Fruit fly (Drosophila melanogaster) whole organism, embryonic: ENCODE results near the gene Vha36-3.

Source experiments
- C15 ChIP-seq: fragments of 200-800 bp; sonication (Bioruptor generic); IDR thresholded peaks from 3 replicates; pipeline ENCODE4 v1.3.6; 2022; ENCODE audit warnings: missing biosample characterization, missing genetic modification characterization
- CG10543 ChIP-seq: fragments of 200-800 bp; sonication (Bioruptor generic); optimal IDR thresholded peaks from 3 replicates; lab custom pipeline; 2017; ENCODE audit warnings: missing biosample characterization, mild to moderate bottlenecking, missing genetic modification characterization, moderate library complexity
- CG10654 ChIP-seq: fragments of 200-800 bp; sonication (Bioruptor generic); optimal IDR thresholded peaks from 2 replicates; lab custom pipeline; 2016; ENCODE audit warnings: missing biosample characterization, missing genetic modification characterization
- CG12391 ChIP-seq: fragments of 200-800 bp; sonication (Bioruptor generic); optimal IDR thresholded peaks from 3 replicates; lab custom pipeline; 2018; ENCODE audit warnings: missing biosample characterization, mild to moderate bottlenecking, missing genetic modification characterization, moderate library complexity
- CG12659 ChIP-seq: fragments of 200-800 bp; sonication (Bioruptor generic); optimal IDR thresholded peaks from 3 replicates; lab custom pipeline; 2017; ENCODE audit warnings: mild to moderate bottlenecking, missing biosample characterization, missing genetic modification reagents, missing genetic modification characterization
- CG16815 ChIP-seq: fragments of 200-800 bp; sonication (Bioruptor generic); optimal IDR thresholded peaks from 3 replicates; lab custom pipeline; 2017; ENCODE audit warnings: missing biosample characterization, mild to moderate bottlenecking, missing genetic modification characterization
- CG17186 ChIP-seq: fragments of 200-800 bp; sonication (Bioruptor generic); optimal IDR thresholded peaks from 3 replicates; lab custom pipeline; 2017; ENCODE audit warnings: missing biosample characterization, missing genetic modification reagents, missing genetic modification characterization
- CG1792 ChIP-seq: fragments of 200-800 bp; sonication (Bioruptor generic); optimal IDR thresholded peaks from 2 replicates; lab custom pipeline; 2016; ENCODE audit warnings: missing biosample characterization, missing genetic modification characterization
- CG1832 ChIP-seq: fragments of 200-800 bp; sonication (Bioruptor generic); optimal IDR thresholded peaks from 2 replicates; lab custom pipeline; 2017; ENCODE audit warnings: missing biosample characterization, mild to moderate bottlenecking, missing genetic modification characterization, inconsistent platforms
- CG18476 ChIP-seq: fragments of 200-800 bp; sonication (Bioruptor generic); optimal IDR thresholded peaks from 2 replicates; lab custom pipeline; 2016; ENCODE audit warnings: missing biosample characterization, mild to moderate bottlenecking, missing genetic modification characterization
- CG34224 ChIP-seq: fragments of 200-800 bp; sonication (Bioruptor generic); IDR thresholded peaks from 3 replicates; pipeline ENCODE4 v1.3.6; 2022; ENCODE audit warnings: missing biosample characterization, missing genetic modification characterization; ENCODE audit not compliant: partially characterized antibody
- CG42726 ChIP-seq: fragments of 200-800 bp; sonication (Bioruptor generic); IDR thresholded peaks from 2 replicates; pipeline ENCODE4 v1.3.6; 2022; ENCODE audit warnings: missing biosample characterization, missing genetic modification characterization; ENCODE audit not compliant: partially characterized antibody
- CG6254 ChIP-seq: fragments of 200-800 bp; sonication (Bioruptor generic); optimal IDR thresholded peaks from 3 replicates; lab custom pipeline; 2017; ENCODE audit warnings: mild to moderate bottlenecking, missing biosample characterization, missing genetic modification reagents, missing genetic modification characterization
- CG6854 ChIP-seq: fragments of 200-800 bp; sonication (Bioruptor generic); optimal IDR thresholded peaks from 3 replicates; lab custom pipeline; 2017; ENCODE audit warnings: missing biosample characterization, mild to moderate bottlenecking, missing genetic modification characterization
- CG8281 ChIP-seq: fragments of 200-800 bp; sonication (Bioruptor generic); optimal IDR thresholded peaks from 2 replicates; lab custom pipeline; 2018; ENCODE audit warnings: missing biosample characterization, mild to moderate bottlenecking, missing genetic modification characterization, moderate library complexity
- CG8290 ChIP-seq, 3 experiments: fragments of 200-800 bp; sonication (Bioruptor generic); optimal IDR thresholded peaks; 2 replicates each; lab custom pipeline; 2016 to 2019; ENCODE audit warnings: missing biosample characterization in 3 of 3, missing genetic modification characterization in 3 of 3, mild to moderate bottlenecking in 2 of 3, moderate library complexity in 1 of 3
- CG8765 ChIP-seq: fragments of 200-800 bp; sonication (Bioruptor generic); IDR thresholded peaks from 2 replicates; pipeline ENCODE4 v1.3.6; 2022; ENCODE audit warnings: missing biosample characterization, missing genetic modification characterization
- CoRest ChIP-seq: fragments of 200-800 bp; sonication (Bioruptor generic); optimal IDR thresholded peaks from 3 replicates; lab custom pipeline; 2018; ENCODE audit warnings: missing biosample characterization, mild to moderate bottlenecking, missing genetic modification characterization, moderate library complexity
- Deaf1 ChIP-seq: fragments of 200-800 bp; optimal IDR thresholded peaks from 3 replicates; lab custom pipeline; 2019; ENCODE audit warnings: missing biosample characterization, mild to moderate bottlenecking, missing genetic modification characterization, moderate library complexity
- Doc2 ChIP-seq: fragments of 200-800 bp; sonication (Bioruptor generic); IDR thresholded peaks from 2 replicates; pipeline ENCODE4 v1.3.6; 2022; ENCODE audit warnings: missing biosample characterization, missing genetic modification characterization
- Ets65A ChIP-seq: fragments of 200-800 bp; sonication (Bioruptor generic); peaks from one replicate; lab custom pipeline; 2016; ENCODE audit warnings: missing biosample characterization, missing genetic modification characterization
- Fer2 ChIP-seq: fragments of 200-800 bp; sonication (Bioruptor generic); optimal IDR thresholded peaks from 2 replicates; lab custom pipeline; 2018; ENCODE audit warnings: missing biosample characterization, mild to moderate bottlenecking, missing genetic modification characterization, moderate library complexity
- H15 ChIP-seq: fragments of 200-800 bp; sonication (Bioruptor generic); IDR thresholded peaks from 3 replicates; pipeline ENCODE4 v1.3.6; 2022; ENCODE audit warnings: missing biosample characterization, missing genetic modification characterization
- HLH54F ChIP-seq: fragments of 200-800 bp; sonication (Bioruptor generic); optimal IDR thresholded peaks from 3 replicates; lab custom pipeline; 2016; ENCODE audit warnings: missing biosample characterization, missing genetic modification characterization
- Max ChIP-seq: fragments of 200-800 bp; sonication (Bioruptor generic); optimal IDR thresholded peaks from 2 replicates; lab custom pipeline; 2016; ENCODE audit warnings: missing biosample characterization, mild to moderate bottlenecking, missing genetic modification characterization
- Meics ChIP-seq: fragments of 200-800 bp; sonication (Bioruptor generic); optimal IDR thresholded peaks from 2 replicates; lab custom pipeline; 2017; ENCODE audit warnings: missing biosample characterization, mild to moderate bottlenecking, missing genetic modification characterization
- NK7.1 ChIP-seq: fragments of 200-800 bp; sonication (Bioruptor generic); optimal IDR thresholded peaks from 3 replicates; lab custom pipeline; 2016; ENCODE audit warnings: missing biosample characterization, missing genetic modification characterization
- Xbp1 ChIP-seq: fragments of 200-800 bp; sonication (Bioruptor generic); optimal IDR thresholded peaks from 3 replicates; lab custom pipeline; 2016; ENCODE audit warnings: missing biosample characterization, mild to moderate bottlenecking, missing genetic modification characterization
- ara ChIP-seq: fragments of 200-800 bp; sonication (Bioruptor generic); IDR thresholded peaks from 2 replicates; pipeline ENCODE4 v1.3.6; 2022; ENCODE audit warnings: missing biosample characterization, missing genetic modification characterization
- chinmo ChIP-seq: fragments of 200-800 bp; sonication (Bioruptor generic); IDR thresholded peaks from 4 replicates; pipeline ENCODE4 v1.3.6; 2022; ENCODE audit warnings: missing biosample characterization, missing genetic modification characterization; ENCODE audit not compliant: partially characterized antibody
- chm ChIP-seq: fragments of 200-800 bp; sonication (Bioruptor generic); IDR thresholded peaks from 2 replicates; pipeline ENCODE4 v1.3.6; 2022; ENCODE audit warnings: missing biosample characterization, missing genetic modification characterization
- gce ChIP-seq: fragments of 200-800 bp; sonication (Bioruptor generic); IDR thresholded peaks from 3 replicates; pipeline ENCODE4 v1.3.6; 2022; ENCODE audit warnings: missing biosample characterization, missing genetic modification characterization
- gt ChIP-seq: fragments of 200-800 bp; sonication (Bioruptor generic); IDR thresholded peaks from 2 replicates; pipeline ENCODE4 v1.3.6; 2022; ENCODE audit warnings: missing biosample characterization, missing genetic modification characterization
- hkb ChIP-seq, 2 experiments: fragments of 200-800 bp in 1 of 2; fragments of >200 bp in 1 of 2; sonication (Bioruptor generic) in 1 of 2; IDR thresholded peaks in 1 of 2; optimal IDR thresholded peaks in 1 of 2; 2 replicates each; pipeline versions ENCODE4 v1.3.6 to Lab custom; 2017 to 2022; ENCODE audit warnings: missing biosample characterization in 1 of 2, missing genetic modification characterization in 1 of 2
- ind ChIP-seq: fragments of 200-800 bp; sonication (Bioruptor generic); optimal IDR thresholded peaks from 3 replicates; lab custom pipeline; 2016; ENCODE audit warnings: missing biosample characterization, missing genetic modification characterization
- lilli ChIP-seq: fragments of 200-800 bp; sonication (Bioruptor generic); optimal IDR thresholded peaks from 3 replicates; lab custom pipeline; 2016; ENCODE audit warnings: missing biosample characterization, missing genetic modification characterization
- lov ChIP-seq, 2 experiments: fragments of 200-800 bp in 1 of 2; fragments of >200 bp in 1 of 2; sonication (Bioruptor generic) in 1 of 2; IDR thresholded peaks in 1 of 2; optimal IDR thresholded peaks in 1 of 2; 2 replicates in 1 of 2; 3 replicates in 1 of 2; pipeline versions ENCODE4 v1.3.6 to Lab custom; 2017 to 2022; ENCODE audit warnings: missing biosample characterization in 1 of 2, missing genetic modification characterization in 1 of 2
- mirr ChIP-seq: fragments of 200-800 bp; sonication (Bioruptor generic); optimal IDR thresholded peaks from 3 replicates; lab custom pipeline; 2018; ENCODE audit warnings: missing biosample characterization, mild to moderate bottlenecking, missing genetic modification characterization
- nerfin-2 ChIP-seq: fragments of 200-800 bp; sonication (Bioruptor generic); IDR thresholded peaks from 2 replicates; pipeline ENCODE4 v1.3.6; 2022; ENCODE audit warnings: missing biosample characterization, missing genetic modification characterization; ENCODE audit not compliant: partially characterized antibody
- onecut ChIP-seq: fragments of 200-800 bp; sonication (Bioruptor generic); IDR thresholded peaks from 2 replicates; pipeline ENCODE4 v1.3.6; 2022; ENCODE audit warnings: missing biosample characterization, missing genetic modification characterization
- pum ChIP-seq: fragments of 200-800 bp; sonication (Bioruptor generic); optimal IDR thresholded peaks from 2 replicates; lab custom pipeline; 2016; ENCODE audit warnings: missing biosample characterization, missing genetic modification characterization
- sr ChIP-seq: fragments of 200-800 bp; sonication (Bioruptor generic); IDR thresholded peaks from 3 replicates; pipeline ENCODE4 v1.3.6; 2022; ENCODE audit warnings: missing biosample characterization, missing genetic modification characterization
- tin ChIP-seq: fragments of 200-800 bp; sonication (Bioruptor generic); optimal IDR thresholded peaks from 3 replicates; lab custom pipeline; 2016; ENCODE audit warnings: missing biosample characterization, missing genetic modification characterization
- toy ChIP-seq: fragments of 200-800 bp; sonication (Bioruptor generic); IDR thresholded peaks from 2 replicates; pipeline ENCODE4 v1.3.6; 2022; ENCODE audit warnings: missing biosample characterization, missing genetic modification characterization
- vfl ChIP-seq: fragments of 200-800 bp; sonication (Bioruptor generic); optimal IDR thresholded peaks from 2 replicates; lab custom pipeline; 2016; ENCODE audit warnings: missing biosample characterization, missing genetic modification characterization
- wdn ChIP-seq: fragments of 200-800 bp; sonication (Bioruptor generic); IDR thresholded peaks from 2 replicates; pipeline ENCODE4 v1.3.6; 2022; ENCODE audit warnings: missing biosample characterization, missing genetic modification characterization
- zfh1 ChIP-seq: fragments of 200-800 bp; sonication (Bioruptor generic); IDR thresholded peaks from 3 replicates; pipeline ENCODE4 v1.3.6; 2022; ENCODE audit warnings: missing biosample characterization, missing genetic modification characterization

Vha36-3 gene

DNA sequence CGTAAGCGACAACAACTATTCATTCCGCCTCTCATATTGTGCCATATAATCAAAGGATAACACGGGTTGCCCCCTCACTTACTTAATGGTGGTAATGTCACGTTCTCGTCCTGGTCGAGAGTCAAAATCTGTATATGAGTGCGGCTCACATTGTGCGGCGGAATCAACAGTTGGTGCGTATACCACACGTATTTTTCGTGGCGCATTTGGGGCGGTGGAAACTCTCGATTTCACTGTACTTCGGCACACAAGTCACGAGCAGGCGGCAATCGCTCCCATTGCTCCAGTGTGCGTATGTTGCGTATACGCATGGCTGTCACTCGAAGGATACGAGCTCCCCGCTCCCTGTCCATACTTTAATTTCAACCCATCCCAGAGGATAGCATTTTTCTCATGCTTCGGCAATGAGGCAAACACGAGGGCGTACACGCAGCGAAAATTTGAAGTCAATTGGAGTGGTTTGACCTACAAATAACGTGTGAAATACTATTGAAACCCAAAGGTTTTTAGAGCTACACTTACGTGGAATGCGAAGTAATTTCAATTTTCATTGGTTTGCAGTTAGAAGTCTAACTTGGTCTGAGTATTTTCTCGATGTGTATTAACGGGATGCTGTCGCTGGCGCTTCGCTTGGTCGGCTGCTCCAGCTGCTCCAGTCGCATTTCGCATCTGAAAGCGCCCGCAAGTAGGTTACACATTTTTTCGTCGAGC, 1.6 kb upstream of the Vha36-3 start (continued):
- TF ChIP-seq pum (peak; percentile 69), C15 (GFP tag; lab: Robert Waterston, UW) (no peak), CG10654 (peak; percentile 53), CoRest (tag; lab: Kevin White, UChicago) (peak; percentile 52), ind (GFP tag; lab: Kevin White, UChicago) (peak; percentile 88), gt (GFP tag; lab: Robert Waterston, UW) (no peak), gce (0 out of 3 replicates have a peak, but pooled peaks have one; percentile 34), Deaf1 (tag; lab: Kevin White, UChicago) (peak; percentile 96), sr (GFP tag; lab: Robert Waterston, UW) (peak; percentile 33; the same call in 1 of the 3 replicates), CG12659 (GFP tag; lab: Kevin White, UChicago) (peak; percentile 66), CG10543 (GFP tag; lab: Kevin White, UChicago) (peak; percentile 51), CG6254 (GFP tag; lab: Kevin White, UChicago) (peak; percentile 5), toy (GFP tag; lab: Robert Waterston, UW) (no peak), mirr (GFP tag; lab: Kevin White, UChicago) (no peak), Ets65A (GFP tag; lab: Kevin White, UChicago) (peak; percentile 97), vfl (GFP tag; lab: Kevin White, UChicago) (peak; percentile 70), wdn (GFP tag; lab: Robert Waterston, UW) (peak; percentile 71; the same call in 1 of the 2 replicates), nerfin-2 (GFP tag; lab: Robert Waterston, UW) (no peak), Meics (GFP tag; lab: Kevin White, UChicago) (peak; percentile 87), CG8281 (tag; lab: Kevin White, UChicago) (peak; percentile 19), CG17186 (no peak), HLH54F (GFP tag; lab: Kevin White, UChicago) (peak; percentile 83), CG8765 (GFP tag; lab: Robert Waterston, UW) (peak; percentile 47; the same call in 1 of the 2 replicates), lov (optimal IDR thresholded peaks at IDR 0.05; lab: Kevin White, UChicago) (no peak), lov (GFP tag; IDR thresholded peaks at IDR 0.05; lab: Robert Waterston, UW) (no peak), lilli (peak; percentile 86), CG42726 (GFP tag; lab: Robert Waterston, UW) (no peak), CG1832 (no peak), chinmo (no peak), zfh1 (peak; percentile 64), CG6854 (peak; percentile 78), CG12391 (tag; lab: Kevin White, UChicago) (peak; percentile 58), Xbp1 (GFP tag; lab: Kevin White, UChicago) (peak; percentile 77), CG34224 (GFP tag; lab: Robert Waterston, UW) (no peak), hkb (optimal IDR thresholded peaks at IDR 0.05; lab: Kevin White, UChicago) (no peak), hkb (GFP tag; IDR thresholded peaks at IDR 0.05; lab: Robert Waterston, UW) (peak; percentile 80), ara (0 out of 2 replicates have a peak, but pooled peaks have one; percentile 36), CG18476 (GFP tag; lab: Kevin White, UChicago) (peak; percentile 66), Max (GFP tag; lab: Kevin White, UChicago) (peak; percentile 60), NK7.1 (peak; percentile 74), CG1792 (peak; percentile 64), CG8290 (GFP tag; optimal IDR thresholded peaks at IDR 0.05; lab: Kevin White, UChicago) (no peak), CG8290 (tag; optimal IDR thresholded peaks at IDR 0.05; lab: Kevin White, UChicago) (peak in 1 of 2 experiments; percentile 91), CG16815 (GFP tag; lab: Kevin White, UChicago) (peak; percentile 30), chm (GFP tag; lab: Robert Waterston, UW) (no peak), Doc2 (GFP tag; lab: Robert Waterston, UW) (peak; percentile 43; the same call in 1 of the 2 replicates), tin (GFP tag; lab: Kevin White, UChicago) (peak; percentile 75), Fer2 (tag; lab: Kevin White, UChicago) (peak; percentile 55), onecut (GFP tag; lab: Robert Waterston, UW) (peak; percentile 64), H15 (GFP tag; lab: Robert Waterston, UW) (peak; percentile 51; the same call in 1 of the 3 replicates)
